Fruit fly (Drosophila melanogaster) whole organism, wandering third instar larva: ENCODE results near the gene Archease.

Experiments used
- Abd-B ChIP-seq: fragments of >200 bp; optimal IDR thresholded peaks from 2 replicates; lab custom pipeline; 2017; ENCODE audit warnings: missing biosample characterization, missing genetic modification characterization
- OdsH ChIP-seq: fragments of 200-800 bp; sonication (Bioruptor generic); optimal IDR thresholded peaks from 2 replicates; lab custom pipeline; 2016; ENCODE audit warnings: missing biosample characterization, mild to moderate bottlenecking, missing genetic modification characterization
- dsf ChIP-seq: sonication (Bioruptor generic); optimal IDR thresholded peaks from 2 replicates; lab custom pipeline; 2016; ENCODE audit warnings: missing biosample characterization, missing genetic modification characterization, borderline replicate concordance
- ey ChIP-seq: fragments of 200-800 bp; sonication (Bioruptor generic); optimal IDR thresholded peaks from 2 replicates; lab custom pipeline; 2016; ENCODE audit warnings: missing biosample characterization, missing genetic modification characterization
- fru ChIP-seq: fragments of 200-800 bp; sonication (Bioruptor generic); optimal IDR thresholded peaks from 3 replicates; lab custom pipeline; 2016; ENCODE audit warnings: missing biosample characterization, mild to moderate bottlenecking, missing genetic modification characterization
- psq ChIP-seq: fragments of 200-800 bp; sonication (Bioruptor generic); optimal IDR thresholded peaks from 3 replicates; lab custom pipeline; 2017; ENCODE audit warnings: missing biosample characterization, mild to moderate bottlenecking, missing genetic modification characterization, moderate library complexity

Gene Archease

DNA sequence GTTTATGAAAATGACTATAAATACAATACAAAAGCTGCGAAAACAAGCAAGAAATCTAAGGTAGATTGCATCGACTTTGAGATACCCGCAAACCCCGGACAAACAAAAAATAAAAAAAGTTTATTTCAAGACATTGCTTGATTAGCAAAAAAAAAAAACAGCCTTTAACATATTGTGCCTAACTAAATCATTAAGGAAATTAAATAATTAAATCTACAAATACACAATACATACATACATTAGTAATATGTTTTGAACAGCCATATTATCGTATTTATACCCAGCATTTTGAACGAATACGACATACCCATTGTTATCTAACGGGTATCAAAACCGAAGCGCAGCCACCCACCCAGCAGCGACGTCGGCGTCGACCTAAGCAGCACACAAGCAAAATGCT, 49.9 kb downstream of the Archease start:
- TF ChIP-seq fru (peak; percentile 37), OdsH (GFP tag; lab: Kevin White, UChicago) (peak; percentile 12), dsf (GFP tag; lab: Kevin White, UChicago) (no peak), ey (GFP tag; lab: Kevin White, UChicago) (peak; percentile 25)

DNA sequence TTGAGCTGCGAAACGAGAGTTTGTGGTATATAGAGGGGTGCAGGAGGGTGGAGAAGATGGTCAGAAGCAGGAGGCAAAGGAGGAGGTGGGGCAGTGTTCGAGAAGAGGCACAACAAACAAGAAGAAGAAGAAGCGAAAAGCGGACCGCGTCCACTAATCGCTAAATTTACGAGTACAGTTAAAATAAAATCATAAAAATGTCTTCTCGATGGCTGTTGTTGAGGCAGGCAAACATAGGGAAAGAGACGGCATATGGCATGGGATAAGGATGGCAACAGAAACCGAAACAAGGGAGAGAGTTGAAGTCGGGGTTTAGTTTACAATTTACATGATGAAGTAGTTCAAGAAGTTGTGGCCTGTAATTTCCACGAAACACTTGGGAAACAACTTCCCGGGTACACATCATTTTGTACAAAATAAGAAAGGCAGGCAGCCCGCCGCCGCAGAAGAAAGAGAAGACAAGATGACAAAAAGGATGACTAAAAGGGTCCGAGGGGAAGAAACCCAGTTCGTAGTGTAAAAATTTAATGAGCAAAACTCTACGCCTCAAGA, 51.1 kb downstream of the Archease start:
- TF ChIP-seq psq (GFP tag; lab: Kevin White, UChicago) (peak; percentile 51), OdsH (GFP tag; lab: Kevin White, UChicago) (no peak), Abd-B (GFP tag; lab: Kevin White, UChicago) (no peak)
